Fruit fly (Drosophila melanogaster) whole organism, adult: ENCODE measurements around the gene epsilonCOP.

Experiments
- CG11617 ChIP-seq: fragments of 200-800 bp; sonication (Bioruptor generic); optimal IDR thresholded peaks from 2 replicates; lab custom pipeline; 2017; ENCODE audit warnings: mild to moderate bottlenecking, missing biosample characterization, missing genetic modification reagents, missing genetic modification characterization
- CG12768 ChIP-seq: fragments of 200-800 bp; sonication (Bioruptor generic); optimal IDR thresholded peaks from 2 replicates; lab custom pipeline; 2017; ENCODE audit warnings: missing biosample characterization, missing genetic modification characterization, mild to moderate bottlenecking, moderate library complexity, missing genetic modification reagents
- CG14711 ChIP-seq: fragments of 200-800 bp; sonication (Bioruptor generic); optimal IDR thresholded peaks from 2 replicates; lab custom pipeline; 2018; ENCODE audit warnings: missing biosample characterization, mild to moderate bottlenecking, missing genetic modification characterization, moderate library complexity
- CG5204 ChIP-seq: fragments of 200-800 bp; sonication (Bioruptor generic); optimal IDR thresholded peaks from 2 replicates; lab custom pipeline; 2016; ENCODE audit warnings: missing biosample characterization, missing genetic modification characterization
- CG7045 ChIP-seq: fragments of 200-800 bp; sonication (Bioruptor generic); optimal IDR thresholded peaks from 2 replicates; lab custom pipeline; 2017; ENCODE audit warnings: missing biosample characterization, mild to moderate bottlenecking, missing genetic modification characterization
- CG7101 ChIP-seq: fragments of 200-800 bp; sonication (Bioruptor generic); optimal IDR thresholded peaks from 2 replicates; lab custom pipeline; 2018; ENCODE audit warnings: missing biosample characterization, mild to moderate bottlenecking, missing genetic modification characterization, moderate library complexity
- Clk ChIP-seq: fragments of 200-800 bp; sonication (Bioruptor generic); optimal IDR thresholded peaks from 2 replicates; lab custom pipeline; 2017; ENCODE audit warnings: missing biosample characterization, missing genetic modification characterization
- Hr96 ChIP-seq: fragments of 200-800 bp; sonication (Bioruptor generic); optimal IDR thresholded peaks from 2 replicates; lab custom pipeline; 2016; ENCODE audit warnings: missing biosample characterization, missing genetic modification characterization
- Mnt ChIP-seq: fragments of 200-800 bp; sonication (Bioruptor generic); optimal IDR thresholded peaks from 2 replicates; lab custom pipeline; 2016; ENCODE audit warnings: missing biosample characterization, mild to moderate bottlenecking, missing genetic modification characterization
- bab1 ChIP-seq: fragments of 200-800 bp; sonication (Bioruptor generic); optimal IDR thresholded peaks from 3 replicates; lab custom pipeline; 2019; ENCODE audit warnings: missing biosample characterization, mild to moderate bottlenecking, missing genetic modification characterization, moderate library complexity
- cnc ChIP-seq, 2 experiments: fragments of >200 bp; optimal IDR thresholded peaks; 2 replicates each; lab custom pipeline; 2017
- kay ChIP-seq: fragments of 200-800 bp; sonication (Bioruptor generic); peaks from one replicate; lab custom pipeline; 2016; ENCODE audit warnings: missing biosample characterization, missing genetic modification characterization, borderline replicate concordance
- pad ChIP-seq: fragments of 200-800 bp; sonication (Bioruptor generic); optimal IDR thresholded peaks from 3 replicates; lab custom pipeline; 2017; ENCODE audit warnings: missing biosample characterization, missing genetic modification characterization, mild to moderate bottlenecking, moderate library complexity, missing genetic modification reagents
- tj ChIP-seq: fragments of 200-800 bp; sonication (Bioruptor generic); optimal IDR thresholded peaks from 3 replicates; lab custom pipeline; 2017; ENCODE audit warnings: missing biosample characterization, mild to moderate bottlenecking, missing genetic modification characterization, moderate library complexity

DNA sequence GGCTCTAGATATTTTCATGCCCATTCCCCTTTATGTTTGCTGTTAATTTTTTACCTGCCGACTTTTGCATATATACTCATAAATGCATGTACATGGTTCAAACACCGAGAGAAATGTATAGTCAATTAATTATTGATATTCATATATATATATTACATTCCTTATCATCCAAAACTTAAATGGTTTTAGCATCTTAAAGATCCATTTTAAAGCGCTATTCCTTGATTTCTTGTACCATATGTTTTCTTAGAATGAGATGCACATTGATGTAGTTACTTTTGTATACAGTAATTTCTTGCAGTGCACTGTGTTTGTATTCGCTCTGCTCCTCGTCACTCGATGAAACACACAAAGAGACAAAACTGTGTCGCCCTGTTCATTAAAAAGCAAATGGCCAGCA is 19.8 kb downstream of the epsilonCOP start:
- TF ChIP-seq CG7045 (GFP tag; lab: Kevin White, UChicago) (no peak), tj (GFP tag; lab: Kevin White, UChicago) (no peak), CG12768 (GFP tag; lab: Kevin White, UChicago) (no peak), kay (GFP tag; lab: Kevin White, UChicago) (no peak), cnc (optimal IDR thresholded peaks at IDR 0.05; lab: Kevin White, UChicago) (no peak), CG5204 (no peak), Mnt (GFP tag; lab: Kevin White, UChicago) (no peak), CG7101 (tag; lab: Kevin White, UChicago) (no peak), CG11617 (GFP tag; lab: Kevin White, UChicago) (no peak), Clk (GFP tag; lab: Kevin White, UChicago) (no peak), pad (no peak), Hr96 (GFP tag; lab: Kevin White, UChicago) (no peak), bab1 (GFP tag; lab: Kevin White, UChicago) (no peak), CG14711 (no peak)
